Worm (Caenorhabditis elegans): ENCODE data around the gene fut-4.

ce11 chrII:2816676-2817075, 5.7 kb downstream of the fut-4 start, which contains the start of gene set-13:
- TF ChIP-seq blmp-1 (tag; optimal IDR thresholded peaks at IDR 0.05) (no peak), ama-1 (optimal IDR thresholded peaks at IDR 0.05) (no peak), elt-2 (tag; optimal IDR thresholded peaks at IDR 0.05) (no peak), lin-39 (tag; optimal IDR thresholded peaks at IDR 0.05) (no peak)
